Worm (Caenorhabditis elegans): ENCODE results near the gene mcd-1.

ce11 chrII:13916040-13916439 lies 27.7 kb downstream of the mcd-1 start, which contains the start of gene mltn-3:
- no peak for TF ChIP-seq T23F11.4 (GFP tag; optimal IDR thresholded peaks at IDR 0.05)
- no peak for TF ChIP-seq pax-1 (tag; optimal IDR thresholded peaks at IDR 0.05)
- TF ChIP-seq F13H6.1 (tag; optimal IDR thresholded peaks at IDR 0.05) = no peak

All from whole organism, late embryonic.